Worm (Caenorhabditis elegans): ENCODE measurements around the gene F17E9.18.

The F17E9.18 gene

DNA sequence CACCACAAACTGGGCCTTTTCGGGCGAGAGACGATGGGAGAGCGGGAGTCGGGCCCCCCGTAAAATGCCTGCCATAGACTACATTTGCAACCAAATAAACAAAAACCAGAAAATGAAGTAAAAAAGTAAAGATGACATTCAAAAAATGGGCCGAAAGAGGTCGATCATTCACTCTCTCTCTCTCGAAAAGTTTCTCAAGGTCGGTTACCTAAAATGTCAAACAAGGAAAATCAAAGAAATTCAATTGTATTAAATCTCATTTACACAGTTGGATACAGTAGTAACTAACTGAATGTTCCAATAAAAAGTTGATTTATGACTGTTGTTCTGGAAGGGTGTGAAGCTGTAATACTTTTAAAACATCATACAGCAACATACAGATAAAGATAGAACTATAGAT lies 28.2 kb downstream of the F17E9.18 start:
- TF ChIP-seq unc-3 (GFP tag; conservative IDR thresholded peaks at IDR 0.05) (no peak), unc-3 (tag; optimal IDR thresholded peaks at IDR 0.05) (no peak), lin-11 (tag; optimal IDR thresholded peaks at IDR 0.05) (no peak), pag-3 (tag; optimal IDR thresholded peaks at IDR 0.05; ENCODE audit: borderline replicate concordance) (no peak), ceh-48 (tag; optimal IDR thresholded peaks at IDR 0.05) (no peak), ceh-31 (tag; optimal IDR thresholded peaks at IDR 0.05) (no peak), lim-6 (tag; optimal IDR thresholded peaks at IDR 0.05) (no peak), sdc-2 (tag; optimal IDR thresholded peaks at IDR 0.05) (no peak), sox-2 (GFP tag; IDR thresholded peaks at IDR 0.05) (no peak), eyg-1 (tag; optimal IDR thresholded peaks at IDR 0.05) (no peak), ceh-19 (GFP tag; optimal IDR thresholded peaks at IDR 0.05) (no peak), nhr-11 (tag; optimal IDR thresholded peaks at IDR 0.05) (no peak), ahr-1 (tag; optimal IDR thresholded peaks at IDR 0.05) (no peak), fkh-10 (GFP tag; optimal IDR thresholded peaks at IDR 0.05) (no peak), ceh-14 (tag; optimal IDR thresholded peaks at IDR 0.05) (no peak), ceh-24 (tag; optimal IDR thresholded peaks at IDR 0.05) (no peak), pha-4 (tag; optimal IDR thresholded peaks at IDR 0.05) (no peak), pros-1 (tag; optimal IDR thresholded peaks at IDR 0.05) (no peak), unc-42 (tag; optimal IDR thresholded peaks at IDR 0.05) (no peak), hlh-13 (GFP tag; optimal IDR thresholded peaks at IDR 0.05) (no peak), elt-4 (tag; optimal IDR thresholded peaks at IDR 0.05) (no peak)

DNA sequence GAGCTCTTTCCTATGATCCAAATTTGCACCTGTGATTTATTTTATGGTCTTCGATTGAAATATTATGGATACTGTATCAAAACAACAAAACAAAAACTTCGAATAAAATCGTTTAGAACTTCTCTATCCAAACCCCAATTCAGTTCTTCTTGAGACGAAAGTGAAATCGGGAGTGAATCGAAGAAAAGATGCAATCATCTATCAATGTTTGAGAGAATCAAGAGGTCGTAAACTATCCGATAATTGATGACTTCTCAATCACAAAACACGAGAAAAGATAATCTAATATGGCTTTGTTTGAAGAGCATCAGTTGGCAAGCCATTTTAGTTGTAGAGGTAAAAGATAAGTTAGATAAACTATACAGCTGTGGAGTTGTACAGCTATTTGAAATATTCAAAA lies 29.2 kb downstream of the F17E9.18 start:
- no peak for TF ChIP-seq unc-42 (tag; optimal IDR thresholded peaks at IDR 0.05)
- TF ChIP-seq fkh-6 (tag; optimal IDR thresholded peaks at IDR 0.05): no peak
- TF ChIP-seq ceh-31 (tag; optimal IDR thresholded peaks at IDR 0.05): no peak
- TF ChIP-seq hlh-8 (tag; optimal IDR thresholded peaks at IDR 0.05): no peak

DNA sequence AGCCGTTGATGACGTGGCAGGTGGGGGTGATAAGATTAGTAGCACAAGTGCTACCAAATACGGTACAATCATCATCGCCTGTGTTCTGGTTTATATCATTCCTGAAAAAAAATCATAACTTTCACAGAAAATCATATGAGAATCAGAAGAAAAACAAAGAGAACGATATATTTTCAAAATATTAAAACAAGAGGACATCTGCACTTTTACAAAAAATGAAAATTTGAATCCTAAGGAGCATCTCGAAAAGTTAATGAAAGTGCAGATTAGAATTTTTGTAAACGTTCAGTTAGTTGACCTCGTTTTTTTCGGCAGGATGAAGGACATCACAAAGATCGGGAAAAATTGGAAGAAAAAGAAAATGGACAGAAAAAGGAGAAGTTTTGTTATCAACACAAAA lies 34.1 kb downstream of the F17E9.18 start, which contains the start of gene F35H10.10:
TSS of gene F35H10.10 (minus strand) at position 101 of the 400 bp plus-strand sequence.
- TF ChIP-seq hlh-8 (tag; optimal IDR thresholded peaks at IDR 0.05) (no peak), che-1 (tag; optimal IDR thresholded peaks at IDR 0.05) (no peak), sox-4 (tag; optimal IDR thresholded peaks at IDR 0.05) (no peak), pax-1 (tag; optimal IDR thresholded peaks at IDR 0.05) (no peak), ztf-16 (tag; optimal IDR thresholded peaks at IDR 0.05) (no peak), elt-4 (tag; optimal IDR thresholded peaks at IDR 0.05) (no peak), syd-9 (tag; optimal IDR thresholded peaks at IDR 0.05) (no peak)

DNA sequence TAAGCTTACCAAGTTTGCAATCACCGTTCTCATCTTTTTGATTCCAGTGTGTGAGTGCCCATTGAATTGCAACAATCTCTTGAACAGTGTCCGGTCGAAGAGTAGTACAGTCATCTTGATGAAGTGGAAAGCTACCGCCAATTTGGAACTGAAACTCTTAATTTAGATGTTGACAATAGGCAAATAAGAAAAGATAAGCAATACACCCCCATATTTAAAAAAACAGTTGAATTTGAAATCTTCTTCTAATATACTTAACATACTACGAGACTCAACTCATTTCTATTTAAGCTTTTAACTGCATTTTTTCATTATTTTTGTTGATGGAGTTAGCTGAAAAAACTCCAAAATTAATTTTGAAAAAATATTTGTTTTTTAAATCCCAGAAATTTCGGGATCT lies 34.8 kb downstream of the F17E9.18 start:
- TF ChIP-seq ceh-18 (tag; optimal IDR thresholded peaks at IDR 0.05): no peak
- TF ChIP-seq pag-3 (tag; optimal IDR thresholded peaks at IDR 0.05; ENCODE audit: borderline replicate concordance): no peak
- no peak for TF ChIP-seq ceh-14 (tag; optimal IDR thresholded peaks at IDR 0.05)
- no peak for TF ChIP-seq unc-42 (tag; optimal IDR thresholded peaks at IDR 0.05)
- TF ChIP-seq elt-4 (tag; optimal IDR thresholded peaks at IDR 0.05): no peak
- TF ChIP-seq ref-2 (tag; optimal IDR thresholded peaks at IDR 0.05): no peak
- no peak for TF ChIP-seq fkh-6 (tag; optimal IDR thresholded peaks at IDR 0.05)
- TF ChIP-seq ceh-2 (tag; optimal IDR thresholded peaks at IDR 0.05): no peak
- TF ChIP-seq ceh-30 (tag; optimal IDR thresholded peaks at IDR 0.05): no peak
- no peak for TF ChIP-seq dmd-4 (tag; optimal IDR thresholded peaks at IDR 0.05; ENCODE audit: borderline replicate concordance)
- TF ChIP-seq Y22D7AL.16 (tag; optimal IDR thresholded peaks at IDR 0.05): no peak
- no peak for TF ChIP-seq ets-4 (tag; optimal IDR thresholded peaks at IDR 0.05)
- no peak for TF ChIP-seq C38D4.7 (GFP tag; optimal IDR thresholded peaks at IDR 0.05)
- TF ChIP-seq hlh-15 (tag; optimal IDR thresholded peaks at IDR 0.05): no peak

DNA sequence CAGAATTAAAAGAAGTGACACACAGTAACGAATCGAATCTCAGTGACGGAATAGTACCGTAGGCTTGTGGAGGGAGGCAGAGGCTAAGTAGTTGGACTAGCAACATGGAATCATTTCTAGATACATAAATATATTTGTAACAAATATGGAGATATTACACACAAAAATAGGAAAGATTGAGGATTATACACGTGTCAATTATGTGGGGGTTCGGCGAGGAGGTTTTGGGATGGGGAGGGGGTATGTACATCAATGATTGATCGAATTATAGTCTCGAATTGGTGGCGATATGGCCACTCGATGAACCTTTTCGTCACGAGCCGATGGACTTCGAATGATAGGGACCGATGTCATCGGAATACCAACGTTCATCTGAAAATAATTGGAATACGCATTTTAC lies 39.5 kb downstream of the F17E9.18 start:
- TF ChIP-seq nfya-1 (tag; optimal IDR thresholded peaks at IDR 0.05) (no peak), unc-42 (tag; optimal IDR thresholded peaks at IDR 0.05) (no peak)

Measured in whole organism, late embryonic.